Fruit fly (Drosophila melanogaster): Measurements from ENCODE around the gene IPIP.

IPIP gene

DNA sequence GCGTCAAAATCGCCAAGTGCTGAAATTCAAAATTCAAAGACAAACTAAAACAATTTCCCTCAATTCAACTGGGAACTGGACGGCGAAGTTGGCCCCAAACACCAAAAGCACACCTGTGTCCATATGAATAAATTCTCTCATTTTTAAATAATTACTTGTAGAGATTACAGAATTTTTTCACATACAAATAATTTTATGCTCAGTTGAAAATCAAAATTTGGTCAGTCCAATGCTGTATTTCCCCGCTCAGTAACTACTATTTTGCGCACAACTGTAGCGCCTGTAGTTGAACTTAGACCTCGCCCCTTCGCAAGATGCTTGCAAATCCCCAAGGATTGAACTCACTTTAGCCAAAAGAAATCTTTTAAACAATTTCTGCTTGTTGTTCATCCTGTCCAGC lies 19.1 kb upstream of the IPIP start:
- TF ChIP-seq Myc (optimal IDR thresholded peaks at IDR 0.05) (no peak), h (optimal IDR thresholded peaks at IDR 0.05) (no peak), psq (optimal IDR thresholded peaks at IDR 0.05) (no peak), insv (optimal IDR thresholded peaks at IDR 0.05) (no peak), ttk (optimal IDR thresholded peaks at IDR 0.05) (no peak), Sin3A (optimal IDR thresholded peaks at IDR 0.05) (no peak)

DNA sequence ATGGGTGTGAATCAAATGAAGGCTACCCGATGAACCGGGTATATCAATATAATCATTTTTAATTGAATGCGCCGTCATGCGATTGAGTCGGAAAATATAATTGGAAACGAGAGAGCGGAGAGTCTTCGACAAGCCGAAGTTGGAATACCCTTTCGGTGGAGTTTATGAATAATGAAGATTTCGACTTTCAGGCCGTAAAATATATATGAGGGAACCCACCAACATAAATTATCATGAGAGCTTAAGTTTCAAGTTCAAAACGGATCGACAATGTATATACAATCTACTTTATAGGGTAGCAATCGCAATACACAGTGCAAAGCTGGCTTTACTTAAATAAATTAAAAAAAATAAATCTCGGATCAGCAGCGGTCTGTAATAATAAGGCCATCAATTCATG lies 16.0 kb upstream of the IPIP start:
- no peak for TF ChIP-seq Myc (optimal IDR thresholded peaks at IDR 0.05)
- no peak for TF ChIP-seq Sin3A (optimal IDR thresholded peaks at IDR 0.05)
- no peak for TF ChIP-seq psq (optimal IDR thresholded peaks at IDR 0.05)
- TF ChIP-seq ttk (optimal IDR thresholded peaks at IDR 0.05): no peak
- TF ChIP-seq insv (optimal IDR thresholded peaks at IDR 0.05): no peak
- no peak for TF ChIP-seq h (optimal IDR thresholded peaks at IDR 0.05)

DNA sequence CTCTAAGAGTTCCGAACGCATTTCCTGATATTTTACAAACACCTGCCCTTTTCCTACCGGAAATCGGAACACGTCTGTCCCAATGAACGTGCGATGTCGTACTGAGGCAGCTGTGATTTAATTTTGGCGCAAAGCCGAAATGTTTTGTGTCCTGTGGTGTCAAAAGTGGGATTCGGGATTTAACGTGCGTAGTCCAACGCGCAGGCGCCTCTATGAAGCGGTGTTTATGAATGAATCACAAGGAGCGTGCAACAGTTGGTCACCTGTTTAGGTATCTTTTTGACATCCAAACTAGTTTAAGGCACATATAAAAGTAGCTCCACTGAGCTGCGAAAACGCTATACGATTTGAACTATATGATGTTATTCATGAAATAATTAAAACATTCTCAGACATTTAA lies 13.5 kb upstream of the IPIP start, which contains the start of gene CG9109:
CG9109 (minus strand) TSS at position 80 of the 400 bp plus-strand sequence.
- TF ChIP-seq ttk (optimal IDR thresholded peaks at IDR 0.05) (no peak), h (optimal IDR thresholded peaks at IDR 0.05) (no peak), insv (optimal IDR thresholded peaks at IDR 0.05) (no peak), Myc (optimal IDR thresholded peaks at IDR 0.05) (no peak), Sin3A (optimal IDR thresholded peaks at IDR 0.05) (no peak), psq (optimal IDR thresholded peaks at IDR 0.05) (no peak)

dm6 chr2L:6035155-6035554 lies 12.6 kb upstream of the IPIP start:
- TF ChIP-seq h (optimal IDR thresholded peaks at IDR 0.05): no peak
- no peak for TF ChIP-seq psq (optimal IDR thresholded peaks at IDR 0.05)
- TF ChIP-seq insv (optimal IDR thresholded peaks at IDR 0.05): no peak
- no peak for TF ChIP-seq Sin3A (optimal IDR thresholded peaks at IDR 0.05)
- TF ChIP-seq Myc (optimal IDR thresholded peaks at IDR 0.05): no peak
- no peak for TF ChIP-seq ttk (optimal IDR thresholded peaks at IDR 0.05)

dm6 chr2L:6036710-6037109 lies 11.1 kb upstream of the IPIP start, which contains the start of gene mtm:
mtm (minus strand) TSS chr2L:6037015.
- TF ChIP-seq Sin3A (optimal IDR thresholded peaks at IDR 0.05): no peak
- TF ChIP-seq insv (optimal IDR thresholded peaks at IDR 0.05): no peak
- no peak for TF ChIP-seq psq (optimal IDR thresholded peaks at IDR 0.05)

DNA sequence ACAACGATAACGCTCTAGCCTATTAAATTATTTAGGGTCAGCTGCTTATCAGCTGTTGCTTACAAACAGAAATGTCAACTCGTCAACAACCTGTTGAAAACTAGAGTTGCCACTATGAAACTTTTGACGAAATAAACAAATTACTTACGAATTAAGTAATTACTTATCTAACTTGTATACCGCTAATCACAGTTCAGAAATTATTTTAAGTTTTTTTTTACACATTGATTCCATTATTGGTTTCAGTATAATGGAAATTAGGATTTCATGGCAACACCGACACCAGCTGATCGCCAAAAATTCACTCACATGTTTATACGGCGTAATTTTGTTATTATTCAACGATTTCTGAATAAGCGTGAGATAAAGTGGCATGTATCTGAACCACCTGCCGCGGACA lies 10.0 kb upstream of the IPIP start, which contains the start of the genes CG9117 and CG31643:
CG9117 (minus strand) TSS at position 73 of the 400 bp plus-strand sequence.
CG31643 (plus strand) TSS at position 288 of the 400 bp plus-strand sequence.
- TF ChIP-seq Myc (optimal IDR thresholded peaks at IDR 0.05): no peak
- TF ChIP-seq Sin3A (optimal IDR thresholded peaks at IDR 0.05): no peak
- no peak for TF ChIP-seq insv (optimal IDR thresholded peaks at IDR 0.05)
- no peak for TF ChIP-seq psq (optimal IDR thresholded peaks at IDR 0.05)
- TF ChIP-seq h (optimal IDR thresholded peaks at IDR 0.05): no peak
- no peak for TF ChIP-seq ttk (optimal IDR thresholded peaks at IDR 0.05)

dm6 chr2L:6045484-6045883 lies 2.3 kb upstream of the IPIP start:
- TF ChIP-seq insv (optimal IDR thresholded peaks at IDR 0.05) (no peak), Sin3A (optimal IDR thresholded peaks at IDR 0.05) (no peak), psq (optimal IDR thresholded peaks at IDR 0.05) (no peak)

DNA sequence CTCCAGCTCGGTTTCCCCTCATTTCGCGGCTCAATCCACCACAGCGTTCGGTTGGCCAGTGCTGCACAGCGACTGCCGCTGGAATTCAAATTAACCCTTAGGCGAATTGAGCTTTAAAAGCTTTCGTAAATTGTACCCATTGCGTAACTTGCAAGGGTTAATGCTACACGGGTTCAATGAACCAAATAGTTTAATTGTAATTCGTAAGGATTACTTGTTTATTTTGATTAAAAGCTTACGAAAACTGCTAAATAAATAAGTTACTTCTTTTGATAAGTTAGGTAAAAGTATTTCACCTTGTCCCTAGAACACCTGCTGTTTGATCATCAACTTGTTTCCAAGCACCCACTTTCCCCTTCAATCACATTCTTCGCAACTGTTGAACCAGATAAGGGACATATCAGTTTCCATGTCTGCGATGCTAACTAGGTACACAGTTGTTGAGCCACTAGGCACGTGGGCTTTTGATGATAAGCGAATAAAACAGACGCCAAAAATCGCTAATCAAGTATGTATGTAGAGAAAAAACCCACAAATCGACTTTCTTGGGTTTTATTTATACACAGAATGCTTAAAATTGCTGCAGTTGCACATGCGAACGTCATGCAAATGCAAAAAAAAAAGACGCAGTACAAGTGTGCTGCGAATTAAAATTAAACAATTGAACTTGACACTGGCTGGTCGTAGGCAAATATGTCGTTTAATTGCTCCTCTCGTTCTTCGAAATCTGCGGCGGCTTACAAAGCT lies 1.7 kb upstream of the IPIP start, which contains the start of gene Pfas:
Pfas (minus strand) TSS at position 79 of the 747 bp plus-strand sequence.
- TF ChIP-seq psq (optimal IDR thresholded peaks at IDR 0.05) (no peak), insv (optimal IDR thresholded peaks at IDR 0.05) (no peak), h (optimal IDR thresholded peaks at IDR 0.05) (no peak), Myc (optimal IDR thresholded peaks at IDR 0.05) (no peak), Sin3A (optimal IDR thresholded peaks at IDR 0.05) (no peak), ttk (optimal IDR thresholded peaks at IDR 0.05) (no peak)

- no peak for TF ChIP-seq insv (optimal IDR thresholded peaks at IDR 0.05)
- TF ChIP-seq Sin3A (optimal IDR thresholded peaks at IDR 0.05): no peak
Measured at dm6 chr2L:6046865-6047264, 937 bp upstream of the IPIP start.

DNA sequence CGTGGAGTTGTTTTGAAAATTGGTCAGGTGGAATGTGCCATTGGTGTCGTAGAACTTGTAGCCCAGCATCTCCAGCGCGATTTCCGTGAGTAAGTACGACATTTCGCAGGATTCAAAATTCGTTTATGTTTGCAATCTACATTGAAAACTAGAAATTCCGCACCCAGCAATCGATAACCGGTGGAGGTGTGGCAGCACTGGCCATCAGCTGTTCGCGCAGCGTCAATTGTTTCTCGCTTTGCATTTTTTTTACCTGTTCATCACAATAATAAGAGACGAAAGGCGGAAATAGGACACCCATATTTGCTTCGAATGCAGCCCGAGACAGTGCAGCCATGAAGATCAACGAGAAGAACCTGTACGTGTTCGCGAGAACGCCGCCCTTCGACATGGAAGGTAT lies 740 bp downstream of the IPIP start, which contains the start of the genes CG34179 and slmo:
CG34179 (minus strand) TSS at position 165 of the 400 bp plus-strand sequence.
slmo (minus strand) TSS at position 165 of the 400 bp plus-strand sequence.
- no peak for TF ChIP-seq h (optimal IDR thresholded peaks at IDR 0.05)
- TF ChIP-seq Myc (optimal IDR thresholded peaks at IDR 0.05): no peak
- TF ChIP-seq Sin3A (optimal IDR thresholded peaks at IDR 0.05): no peak
- no peak for TF ChIP-seq insv (optimal IDR thresholded peaks at IDR 0.05)
- no peak for TF ChIP-seq ttk (optimal IDR thresholded peaks at IDR 0.05)
- TF ChIP-seq psq (optimal IDR thresholded peaks at IDR 0.05): no peak

DNA sequence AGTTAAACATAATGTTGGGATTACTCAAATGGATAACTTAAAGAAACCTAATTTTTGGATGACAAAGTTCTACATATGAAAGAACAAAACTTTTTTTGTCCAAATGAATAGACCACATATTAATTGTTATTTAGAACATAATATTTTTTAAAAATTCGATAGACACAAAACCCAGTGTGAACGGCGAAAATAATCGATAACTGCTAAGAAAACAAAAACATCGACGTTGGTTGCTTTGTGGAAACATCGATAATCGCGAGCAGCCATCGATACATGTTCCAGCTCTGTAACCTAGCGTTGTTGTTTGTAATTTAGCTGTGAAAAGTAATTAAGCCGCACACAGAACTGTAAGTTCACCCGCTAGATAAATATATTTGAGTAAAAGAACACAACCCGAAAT lies 2.8 kb downstream of the IPIP start, which contains the start of gene CG9135:
CG9135 (plus strand) TSS at position 226 of the 400 bp plus-strand sequence.
- TF ChIP-seq psq (optimal IDR thresholded peaks at IDR 0.05) (no peak), ttk (optimal IDR thresholded peaks at IDR 0.05) (no peak), h (optimal IDR thresholded peaks at IDR 0.05) (no peak), Myc (optimal IDR thresholded peaks at IDR 0.05) (no peak), Sin3A (optimal IDR thresholded peaks at IDR 0.05) (no peak), insv (optimal IDR thresholded peaks at IDR 0.05) (no peak)

DNA sequence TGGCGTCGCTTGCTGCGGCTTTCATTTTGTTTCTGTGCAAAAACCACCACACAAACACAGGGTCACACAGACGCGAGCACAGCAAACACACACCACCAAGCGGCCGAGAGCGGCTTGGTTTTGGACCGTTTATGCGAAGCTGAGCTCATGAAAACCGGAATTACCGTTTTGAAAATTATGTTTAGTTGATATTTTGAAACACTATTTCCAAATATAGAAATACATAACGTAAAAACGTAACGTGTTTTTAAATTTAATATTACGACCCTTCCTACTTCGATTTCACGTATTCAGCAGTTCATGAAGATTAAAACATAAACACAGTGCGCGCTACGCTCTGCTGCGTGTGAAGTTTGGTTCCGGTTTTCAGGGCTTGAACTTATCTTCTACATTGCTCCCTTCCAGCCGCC lies 3.4 kb downstream of the IPIP start:
- TF ChIP-seq Sin3A (optimal IDR thresholded peaks at IDR 0.05) (no peak), ttk (optimal IDR thresholded peaks at IDR 0.05) (no peak), psq (optimal IDR thresholded peaks at IDR 0.05) (no peak), Myc (optimal IDR thresholded peaks at IDR 0.05) (no peak), h (optimal IDR thresholded peaks at IDR 0.05) (no peak), insv (optimal IDR thresholded peaks at IDR 0.05) (no peak)
